Worm (Caenorhabditis elegans): ENCODE results near the gene K08H2.5.

- TF ChIP-seq ztf-11 (tag; optimal IDR thresholded peaks at IDR 0.05) (no peak), unc-39 (tag; optimal IDR thresholded peaks at IDR 0.05) (no peak), ceh-82 (tag; optimal IDR thresholded peaks at IDR 0.05) (no peak), spr-3 (GFP tag; optimal IDR thresholded peaks at IDR 0.05) (no peak), unc-130 (GFP tag; optimal IDR thresholded peaks at IDR 0.05) (no peak)
Observed at ce11 chrX:13198134-13198533, 44.0 kb downstream of the K08H2.5 start.

Data from whole organism, L4 larva.